Worm (Caenorhabditis elegans) whole organism, young adult: ENCODE data around the gene C25H3.1.

Experiments used
- ama-1 ChIP-seq, 3 experiments: fragments of 150-350 bp in 1 of 3; sonication (generic microtip) in 2 of 3; optimal IDR thresholded peaks; 2 replicates each; lab custom pipeline; 2014 to 2018; ENCODE audit warnings: missing biosample characterization in 2 of 3, missing genetic modification characterization in 2 of 3, missing genetic modification reagents in 2 of 3
- hmg-1.2 ChIP-seq: fragments of 200-800 bp; sonication (Bioruptor generic); IDR thresholded peaks from 2 replicates; pipeline ENCODE4 v1.3.6; 2022; ENCODE audit warnings: missing genetic modification reagents, missing genetic modification characterization, missing compliant biosample characterization
- nfya-1 ChIP-seq: sonication (generic microtip); optimal IDR thresholded peaks from 2 replicates; lab custom pipeline; 2017; ENCODE audit warnings: antibody characterized with exemption, missing compliant biosample characterization, missing genetic modification characterization, borderline replicate concordance; ENCODE audit not compliant: insufficient read depth
- snpc-3.4 ChIP-seq: sonication (generic microtip); optimal IDR thresholded peaks from 2 replicates; lab custom pipeline; 2017; ENCODE audit warnings: missing genetic modification characterization, mild to moderate bottlenecking, missing compliant biosample characterization, antibody characterized with exemption, moderate library complexity, missing genotype, missing genetic modification reagents
- snpc-4 ChIP-seq, 5 experiments: fragments of 150-350 bp in 1 of 5; sonication (generic microtip) in 4 of 5; optimal IDR thresholded peaks; 2 replicates each; lab custom pipeline; 2014 to 2018; ENCODE audit warnings: missing genetic modification characterization in 5 of 5, missing biosample characterization in 3 of 5, antibody characterized with exemption in 2 of 5, mild to moderate bottlenecking in 2 of 5, missing compliant biosample characterization in 2 of 5, missing genotype in 2 of 5, moderate library complexity in 2 of 5, missing genetic modification reagents in 1 of 5
- unc-62 ChIP-seq: fragments of 150-350 bp; optimal IDR thresholded peaks from 2 replicates; lab custom pipeline; 2014; ENCODE audit warnings: missing biosample characterization, missing genetic modification reagents, missing genetic modification characterization

DNA sequence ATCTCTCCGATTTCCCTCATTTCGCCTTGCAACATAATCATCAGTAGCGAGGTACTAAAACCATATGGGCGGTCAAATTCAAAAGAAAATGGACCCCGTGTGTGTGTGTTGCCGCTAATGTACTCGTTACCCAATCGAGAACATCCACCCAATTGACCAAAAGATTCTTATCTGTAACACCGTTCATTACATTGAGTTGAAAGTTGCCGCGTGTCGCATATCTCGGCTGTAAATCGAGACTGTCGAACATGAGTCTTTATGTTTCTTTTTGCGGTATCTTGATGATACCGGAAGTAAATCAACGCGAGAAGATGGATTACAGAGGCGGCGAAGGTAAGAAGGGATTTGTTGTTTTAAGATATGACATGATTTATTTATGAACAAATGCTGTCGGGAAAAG, 36.9 kb downstream of the C25H3.1 start:
- TF ChIP-seq snpc-3.4 (tag; lab: Kevin White, UChicago) (no peak), snpc-4 (GFP tag; optimal IDR thresholded peaks at IDR 0.05; lab: Kevin White, UChicago) (no peak), snpc-4 (tag; optimal IDR thresholded peaks at IDR 0.05; lab: Kevin White, UChicago) (no peak), unc-62 (no peak), nfya-1 (tag; lab: Kevin White, UChicago) (no peak), ama-1 (optimal IDR thresholded peaks at IDR 0.05; lab: Kevin White, UChicago) (no peak), ama-1 (GFP tag; optimal IDR thresholded peaks at IDR 0.05; lab: Kevin White, UChicago) (no peak), hmg-1.2 (no peak)
